Worm (Caenorhabditis elegans) whole organism, early embryonic: Measurements from ENCODE around the gene scp-1.

Experiments
- F13C5.2 ChIP-seq: sonication (generic microtip); optimal IDR thresholded peaks from 2 replicates; lab custom pipeline; 2017; ENCODE audit warnings: mild to moderate bottlenecking, missing genetic modification characterization, inconsistent platforms, missing compliant biosample characterization
- ama-1 ChIP-seq: fragments of 150-350 bp; optimal IDR thresholded peaks from 2 replicates; lab custom pipeline; 2014
- ceh-36 ChIP-seq: sonication (generic microtip); optimal IDR thresholded peaks from 2 replicates; lab custom pipeline; 2016; ENCODE audit warnings: missing genetic modification characterization, inconsistent platforms, missing compliant biosample characterization
- flt-1 ChIP-seq: fragments of 200-800 bp; sonication (Bioruptor generic); IDR thresholded peaks from 2 replicates; pipeline ENCODE4 v1.3.6; 2022; ENCODE audit warnings: missing genetic modification characterization, missing compliant biosample characterization
- hnd-1 ChIP-seq: sonication (generic microtip); optimal IDR thresholded peaks from 2 replicates; lab custom pipeline; 2016; ENCODE audit warnings: missing genetic modification characterization, missing compliant biosample characterization
- pes-1 ChIP-seq: fragments of 200-800 bp; sonication (Bioruptor generic); IDR thresholded peaks from 2 replicates; pipeline ENCODE4 v1.3.6; 2022; ENCODE audit warnings: missing genetic modification reagents, missing genetic modification characterization, missing compliant biosample characterization
- tra-4 ChIP-seq: sonication (generic microtip); optimal IDR thresholded peaks from 2 replicates; lab custom pipeline; 2017; ENCODE audit warnings: missing genetic modification characterization, missing compliant biosample characterization

DNA sequence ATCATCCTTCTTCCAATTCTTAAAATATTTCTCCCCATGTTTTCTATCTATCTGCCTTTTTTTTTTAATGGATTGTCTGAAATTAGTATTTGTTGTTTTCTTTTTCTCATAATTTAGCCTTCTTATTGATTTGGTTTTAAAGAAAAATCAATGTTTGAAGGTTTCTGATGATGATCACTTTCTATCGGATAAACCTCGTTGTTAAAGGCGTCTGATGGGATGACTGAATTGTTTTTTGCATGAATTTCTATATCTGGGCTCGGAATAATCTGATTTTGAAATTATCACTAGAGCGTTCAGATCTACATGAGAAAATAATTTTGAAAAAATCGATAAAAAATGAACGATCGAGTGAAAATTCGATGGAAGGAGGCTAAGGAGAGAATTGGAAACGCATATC lies at the start of gene scp-1:
- TF ChIP-seq ceh-36 (tag; lab: Kevin White, UChicago) (no peak), ama-1 (no peak), flt-1 (no peak), F13C5.2 (no peak), hnd-1 (tag; lab: Kevin White, UChicago) (no peak), pes-1 (GFP tag; lab: Robert Waterston, UW) (no peak), tra-4 (tag; lab: Kevin White, UChicago) (no peak)
